Fruit fly (Drosophila melanogaster): ENCODE data around the gene CG7252.

CG7252 gene

DNA sequence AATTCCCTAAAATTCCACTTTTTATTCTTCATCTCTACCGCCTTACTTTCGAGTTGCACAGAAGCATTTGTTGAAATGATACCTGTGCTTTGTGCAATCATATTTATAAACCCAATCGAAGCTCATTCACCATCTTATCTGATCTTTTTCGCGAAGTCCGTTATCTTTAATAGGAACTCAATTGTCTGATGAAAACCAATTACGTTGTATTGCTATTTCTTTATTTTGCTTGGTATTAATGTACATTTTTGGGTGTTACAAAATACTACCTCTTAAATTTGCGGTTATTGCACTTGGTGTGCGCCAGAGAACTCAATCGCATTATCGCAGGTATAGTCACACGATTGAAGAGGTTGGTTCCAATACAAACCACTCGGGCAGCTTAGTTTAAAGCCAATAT lies 25.4 kb downstream of the CG7252 start, which contains the start of gene Muc68E:
TSS of gene Muc68E (minus strand) at position 101 of the 400 bp plus-strand sequence.
- TF ChIP-seq CTCF (optimal IDR thresholded peaks at IDR 0.05) (no peak), CG8478 (optimal IDR thresholded peaks at IDR 0.05) (no peak)

DNA sequence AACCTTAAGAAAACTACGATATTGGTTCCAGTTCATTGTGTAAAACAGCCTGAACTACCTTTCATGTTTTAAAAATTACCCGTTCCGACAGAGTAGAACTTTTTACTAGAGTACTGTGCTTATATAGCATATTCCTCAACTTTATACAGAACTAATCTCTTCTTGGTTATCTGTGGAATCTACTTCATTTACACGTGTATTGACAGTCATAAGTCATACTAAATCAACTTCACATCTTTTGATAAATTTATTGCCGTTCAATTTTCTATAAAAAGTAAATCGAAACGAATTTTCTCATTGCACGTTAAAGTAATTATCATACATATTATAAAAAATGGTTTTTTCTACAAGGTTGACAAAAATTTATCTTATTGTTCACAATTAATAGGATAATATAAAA lies 26.2 kb downstream of the CG7252 start, which contains the start of gene CG42397:
TSS of gene CG42397 (minus strand) at position 101 of the 400 bp plus-strand sequence.
- no peak for TF ChIP-seq CG8478 (optimal IDR thresholded peaks at IDR 0.05)
- no peak for TF ChIP-seq CTCF (optimal IDR thresholded peaks at IDR 0.05)

DNA sequence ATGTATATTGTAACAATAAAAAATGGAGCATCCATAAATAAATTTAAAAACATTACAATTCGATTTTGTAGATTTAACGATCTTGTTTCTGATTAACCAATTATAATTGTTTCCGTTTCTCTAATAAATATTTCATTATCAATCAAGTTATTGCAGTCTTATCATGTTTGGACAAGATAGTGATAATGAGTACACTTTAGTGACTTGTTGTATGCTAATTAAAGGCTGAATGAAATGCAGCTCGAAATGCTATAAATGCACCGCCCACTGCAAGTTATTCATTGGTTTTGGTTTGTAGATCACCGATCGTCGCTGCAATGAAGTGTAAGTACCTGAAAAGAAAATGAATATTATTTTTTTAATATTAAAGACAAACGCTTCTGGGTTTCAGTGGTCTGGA lies 27.1 kb downstream of the CG7252 start, which contains the start of gene CG14125:
TSS of gene CG14125 (plus strand) at position 301 of the 400 bp plus-strand sequence.
- TF ChIP-seq CTCF (optimal IDR thresholded peaks at IDR 0.05) (no peak), CG8478 (optimal IDR thresholded peaks at IDR 0.05) (no peak)

DNA sequence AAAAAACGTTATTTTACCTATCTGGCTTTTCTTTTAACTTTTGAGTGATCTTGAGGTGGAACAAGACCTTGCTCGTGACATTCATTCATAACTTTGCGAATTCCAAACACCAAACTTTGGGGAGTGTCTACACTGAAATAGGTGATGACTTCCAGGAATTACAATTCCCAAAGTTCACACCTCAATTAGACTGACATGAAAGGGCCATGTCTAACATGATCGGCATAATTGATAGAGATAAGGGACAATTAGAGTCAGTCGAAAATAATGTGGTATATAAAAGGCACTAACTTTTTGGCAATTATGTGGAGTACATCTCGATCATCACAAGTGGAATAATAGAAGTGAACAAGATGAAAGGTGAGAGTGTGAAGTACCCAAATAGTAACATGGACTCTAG lies 28.3 kb downstream of the CG7252 start, which contains the start of gene CG43896:
TSS of gene CG43896 (plus strand) at position 301 of the 400 bp plus-strand sequence.
- no peak for TF ChIP-seq CTCF (optimal IDR thresholded peaks at IDR 0.05)
- TF ChIP-seq CG8478 (optimal IDR thresholded peaks at IDR 0.05), result no peak

DNA sequence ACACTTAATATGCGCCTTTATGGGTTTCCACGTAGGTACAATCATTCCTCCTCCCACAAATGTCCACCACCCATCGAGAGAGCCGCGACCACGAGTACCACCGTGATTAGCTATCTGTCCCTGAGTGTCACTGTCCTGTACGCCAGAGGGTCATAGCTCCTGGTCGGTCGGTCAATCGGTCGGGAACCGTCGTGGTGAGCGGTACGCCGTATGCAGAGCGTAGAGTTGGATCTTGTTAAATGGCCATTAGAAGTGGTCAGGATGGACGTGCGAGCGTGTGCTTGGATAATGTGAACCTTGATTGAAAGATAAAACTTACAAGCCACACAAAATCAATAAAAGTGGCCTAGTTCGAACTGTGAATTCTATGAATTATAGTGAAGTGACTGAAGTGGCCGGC lies 37.1 kb downstream of the CG7252 start, which contains the start of gene CG6938:
TSS of gene CG6938 (plus strand) at position 301 of the 400 bp plus-strand sequence.
- TF ChIP-seq CG8478 (optimal IDR thresholded peaks at IDR 0.05), result no peak
- no peak for TF ChIP-seq CTCF (optimal IDR thresholded peaks at IDR 0.05)

DNA sequence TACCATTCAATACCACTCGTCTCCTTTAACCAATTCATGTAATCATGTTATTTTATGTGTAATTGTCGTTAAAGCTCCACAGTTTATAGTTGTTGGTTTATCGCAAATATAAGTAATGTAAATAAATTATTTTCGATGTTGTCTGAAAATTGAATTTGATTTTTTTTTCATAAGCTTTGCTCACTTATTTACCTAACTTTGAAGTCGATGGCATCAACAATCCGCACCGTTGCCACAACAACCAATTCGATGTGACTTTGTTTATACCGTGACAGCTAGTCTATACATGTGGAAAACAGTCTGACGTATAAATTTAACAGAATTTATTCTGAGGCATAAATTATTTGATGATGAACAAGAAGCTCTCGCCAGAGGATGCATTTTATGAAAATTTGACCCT lies 43.0 kb downstream of the CG7252 start, which contains the start of gene CG6931:
TSS of gene CG6931 (plus strand) at position 301 of the 400 bp plus-strand sequence.
- no peak for TF ChIP-seq CTCF (optimal IDR thresholded peaks at IDR 0.05)
- no peak for TF ChIP-seq CG8478 (optimal IDR thresholded peaks at IDR 0.05)

DNA sequence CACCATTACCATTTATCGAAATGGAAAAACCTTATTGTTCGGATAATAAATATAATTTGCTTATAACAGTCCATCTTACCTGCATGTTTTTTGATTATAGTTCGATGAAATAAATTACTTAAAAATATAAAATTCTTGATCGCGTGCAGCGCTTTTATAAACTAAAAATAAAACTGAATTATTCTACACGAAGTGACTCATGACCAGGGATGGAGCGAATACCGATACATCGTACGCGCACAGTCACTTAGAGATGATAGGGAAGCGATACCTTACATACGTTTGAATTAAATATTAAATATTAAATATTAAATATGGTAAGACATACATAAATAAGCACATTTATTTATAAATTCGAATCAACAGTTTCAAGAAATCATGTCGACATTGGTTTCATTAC lies 45.5 kb downstream of the CG7252 start, which contains the start of gene viaf:
TSS of gene viaf (minus strand) at position 220 of the 400 bp plus-strand sequence.
- TF ChIP-seq CTCF (optimal IDR thresholded peaks at IDR 0.05), result peak in 1 of 2 experiments; percentile 14
- no peak for TF ChIP-seq CG8478 (optimal IDR thresholded peaks at IDR 0.05)

DNA sequence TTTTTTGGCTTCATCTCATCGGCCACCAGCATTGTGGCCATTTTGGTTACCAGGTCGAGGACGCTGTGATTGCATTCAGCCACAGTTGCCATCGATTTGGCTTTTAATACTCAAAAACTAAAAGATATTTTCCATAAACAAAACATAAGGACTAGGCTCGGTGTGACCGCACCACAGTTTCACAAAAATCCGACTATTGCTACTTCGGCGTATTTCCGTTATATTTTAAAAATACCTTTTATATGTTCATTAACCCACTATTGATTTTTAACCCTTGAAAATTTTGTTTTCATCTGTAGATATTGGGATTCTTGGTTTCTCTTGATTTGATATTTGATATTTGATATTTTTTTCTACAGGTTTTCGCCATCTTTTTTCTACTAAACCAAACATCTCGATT lies 50.5 kb downstream of the CG7252 start, which contains the start of gene Grip163:
TSS of gene Grip163 (minus strand) at position 180 of the 400 bp plus-strand sequence.
- TF ChIP-seq CG8478 (optimal IDR thresholded peaks at IDR 0.05) (no peak), CTCF (optimal IDR thresholded peaks at IDR 0.05) (no peak)
